Fruit fly (Drosophila melanogaster): ENCODE data around the gene CG11964.
A peak's percentile ranks its signal among the peaks of the same experiment; 100 is the strongest.

The CG11964 gene

dm6 chr3R:8927817-8928625, 16.8 kb downstream of the CG11964 start (continued):
- TF ChIP-seq hth (optimal IDR thresholded peaks at IDR 0.05) = no peak
- TF ChIP-seq p53 (GFP tag; optimal IDR thresholded peaks at IDR 0.05) = no peak
- no peak for TF ChIP-seq usp (GFP tag; optimal IDR thresholded peaks at IDR 0.05)
- peak; percentile 70 for TF ChIP-seq Ptx1 (GFP tag; IDR thresholded peaks at IDR 0.05)
- TF ChIP-seq Hsf (GFP tag; optimal IDR thresholded peaks at IDR 0.05) = peak; percentile 72
- TF ChIP-seq gfzf (GFP tag; optimal IDR thresholded peaks at IDR 0.05) = no peak
- peak; percentile 80 for TF ChIP-seq CG1603 (tag; optimal IDR thresholded peaks at IDR 0.05)
- peak; percentile 53 for TF ChIP-seq CG18619 (GFP tag; optimal IDR thresholded peaks at IDR 0.05)
- peak; percentile 32 for TF ChIP-seq Lhr (GFP tag; optimal IDR thresholded peaks at IDR 0.05)
- no peak for TF ChIP-seq D (optimal IDR thresholded peaks at IDR 0.05)
- peak; percentile 83 for TF ChIP-seq D (GFP tag; optimal IDR thresholded peaks at IDR 0.05)
- peak; percentile 71 for TF ChIP-seq HmgZ (tag; optimal IDR thresholded peaks at IDR 0.05)
- peak; percentile 21 for TF ChIP-seq Bdp1 (GFP tag; optimal IDR thresholded peaks at IDR 0.05)
- peak; percentile 81 for TF ChIP-seq nerfin-1 (tag; optimal IDR thresholded peaks at IDR 0.05)
- TF ChIP-seq h (optimal IDR thresholded peaks at IDR 0.05) = no peak
- TF ChIP-seq prd (optimal IDR thresholded peaks at IDR 0.05) = no peak
- peak; percentile 87 for TF ChIP-seq prd (GFP tag; IDR thresholded peaks at IDR 0.05)
- TF ChIP-seq Deaf1 (tag; optimal IDR thresholded peaks at IDR 0.05) = peak; percentile 38
- TF ChIP-seq CG5953 (GFP tag; IDR thresholded peaks at IDR 0.05) = no peak
- peak; percentile 30 for TF ChIP-seq her (GFP tag; optimal IDR thresholded peaks at IDR 0.05)
- no peak for TF ChIP-seq CG17612 (GFP tag; IDR thresholded peaks at IDR 0.05)
- TF ChIP-seq cwo (GFP tag; optimal IDR thresholded peaks at IDR 0.05) = peak; percentile 59
- peak; percentile 74 for TF ChIP-seq az2 (GFP tag; optimal IDR thresholded peaks at IDR 0.05)
- TF ChIP-seq Hmx (GFP tag; optimal IDR thresholded peaks at IDR 0.05) = peak; percentile 12
- peak in 1 of 2 experiments; percentile 10 for TF ChIP-seq crp (GFP tag; optimal IDR thresholded peaks at IDR 0.05)
- TF ChIP-seq fd96Cb (tag; optimal IDR thresholded peaks at IDR 0.05) = peak; percentile 85
- peak; percentile 54 for TF ChIP-seq Sry-δ (GFP tag; optimal IDR thresholded peaks at IDR 0.05)
- no peak for TF ChIP-seq zf30C (GFP tag; optimal IDR thresholded peaks at IDR 0.05)
- TF ChIP-seq Tbp (GFP tag; optimal IDR thresholded peaks at IDR 0.05) = no peak
- peak; percentile 51 for TF ChIP-seq cg (GFP tag; optimal IDR thresholded peaks at IDR 0.05)
- peak; percentile 87 for TF ChIP-seq row (GFP tag; IDR thresholded peaks at IDR 0.05)
- TF ChIP-seq CG2199 (GFP tag; IDR thresholded peaks at IDR 0.05) = peak; percentile 92; the same call in 2 of the 3 replicates
- peak; percentile 73 for TF ChIP-seq CG8765 (GFP tag; IDR thresholded peaks at IDR 0.05)
- TF ChIP-seq Side (GFP tag; optimal IDR thresholded peaks at IDR 0.05) = peak; percentile 69
- TF ChIP-seq pb (GFP tag; optimal IDR thresholded peaks at IDR 0.05) = peak; percentile 42
- TF ChIP-seq D19A (tag; optimal IDR thresholded peaks at IDR 0.05) = peak; percentile 90
- peak; percentile 64 for TF ChIP-seq Usf (GFP tag; optimal IDR thresholded peaks at IDR 0.05)
- peak; percentile 40; the same call in 1 of the 2 replicates for TF ChIP-seq CG1024 (GFP tag; IDR thresholded peaks at IDR 0.05)
- TF ChIP-seq tna (GFP tag; IDR thresholded peaks at IDR 0.05; ENCODE audit: partially characterized antibody) = no peak
- peak; percentile 71 for TF ChIP-seq CG6854 (GFP tag; optimal IDR thresholded peaks at IDR 0.05)
- TF ChIP-seq CG2129 (GFP tag; IDR thresholded peaks at IDR 0.05; ENCODE audit: partially characterized antibody) = no peak
- peak; percentile 69 for TF ChIP-seq corto (GFP tag; optimal IDR thresholded peaks at IDR 0.05)
- TF ChIP-seq ci (GFP tag; IDR thresholded peaks at IDR 0.05) = peak; percentile 51; the same call in 1 of the 3 replicates
- no peak for TF ChIP-seq mld (GFP tag; IDR thresholded peaks at IDR 0.05; ENCODE audit: partially characterized antibody)
- TF ChIP-seq CG2116 (GFP tag; optimal IDR thresholded peaks at IDR 0.05) = peak; percentile 0
- TF ChIP-seq CG13775 (GFP tag; optimal IDR thresholded peaks at IDR 0.05) = peak; percentile 81
- peak; percentile 79 for TF ChIP-seq CG10267 (tag; optimal IDR thresholded peaks at IDR 0.05)
- TF ChIP-seq CG14860 (GFP tag; IDR thresholded peaks at IDR 0.05; ENCODE audit: partially characterized antibody) = no peak
- peak; percentile 54 for TF ChIP-seq Hr3 (GFP tag; optimal IDR thresholded peaks at IDR 0.05)
- peak; percentile 49 for TF ChIP-seq CG13296 (GFP tag; optimal IDR thresholded peaks at IDR 0.05)

All from whole organism, embryonic.